Worm (Caenorhabditis elegans) whole organism, L3 larva: Measurements from ENCODE around the gene lido-12.

Source experiments
- lin-39 ChIP-seq: fragments of 150-350 bp; optimal IDR thresholded peaks from 2 replicates; lab custom pipeline; 2018; ENCODE audit warnings: missing biosample characterization, missing genetic modification reagents, missing genetic modification characterization
- nhr-25 ChIP-seq: sonication (generic microtip); optimal IDR thresholded peaks from 2 replicates; lab custom pipeline; 2017; ENCODE audit warnings: missing biosample characterization, missing genetic modification characterization
- nhr-76 ChIP-seq: fragments of 150-350 bp; sonication (generic microtip); optimal IDR thresholded peaks from 5 replicates; lab custom pipeline; 2014; ENCODE audit warnings: missing biosample characterization, missing genetic modification characterization
- pha-4 ChIP-seq: fragments of 150-350 bp; optimal IDR thresholded peaks from 2 replicates; lab custom pipeline; 2014; ENCODE audit warnings: missing biosample characterization, missing genetic modification reagents, missing genetic modification characterization
- snpc-4 ChIP-seq: fragments of 150-350 bp; optimal IDR thresholded peaks from 2 replicates; lab custom pipeline; 2014; ENCODE audit warnings: missing biosample characterization, missing genetic modification characterization
- unc-62 ChIP-seq: fragments of 150-350 bp; sonication (generic microtip); optimal IDR thresholded peaks from 4 replicates; lab custom pipeline; 2014; ENCODE audit warnings: missing biosample characterization, missing genetic modification reagents, missing genetic modification characterization

DNA sequence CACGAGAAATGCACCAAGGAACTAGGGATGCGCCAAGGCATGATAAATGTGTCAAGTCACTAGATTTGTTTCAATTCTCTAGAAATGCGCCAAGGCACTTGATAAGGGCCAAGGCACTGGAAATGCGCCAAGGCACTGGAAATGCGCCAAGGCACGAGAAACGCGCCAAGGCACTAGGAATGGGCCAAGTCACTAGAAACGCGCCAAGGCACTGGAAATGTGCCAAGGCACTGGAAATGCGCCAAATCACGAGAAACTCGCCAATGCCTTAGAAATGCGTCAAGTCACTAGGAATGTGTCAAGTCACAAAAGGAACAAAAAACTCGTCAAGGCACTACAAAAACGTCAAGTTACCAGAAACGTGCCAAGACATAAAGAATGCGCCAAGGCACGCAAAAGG lies 30.7 kb downstream of the lido-12 start:
- TF ChIP-seq pha-4 (tag; lab: Kevin White, UChicago) (no peak), unc-62 (GFP tag; lab: Kevin White, UChicago) (no peak), lin-39 (tag; lab: Kevin White, UChicago) (no peak), snpc-4 (no peak), nhr-76 (no peak), nhr-25 (tag; lab: Kevin White, UChicago) (no peak)
